Fruit fly (Drosophila melanogaster) whole organism, embryonic: ENCODE results near the gene CG17027.

Experiments
- C15 ChIP-seq: fragments of 200-800 bp; sonication (Bioruptor generic); IDR thresholded peaks from 3 replicates; pipeline ENCODE4 v1.3.6; 2022; ENCODE audit warnings: missing biosample characterization, missing genetic modification characterization
- CG11398 ChIP-seq: fragments of 200-800 bp; sonication (Bioruptor generic); optimal IDR thresholded peaks from 2 replicates; lab custom pipeline; 2016; ENCODE audit warnings: missing biosample characterization, missing genetic modification characterization
- CG12071 ChIP-seq: fragments of 200-800 bp; sonication (Bioruptor generic); optimal IDR thresholded peaks from 3 replicates; lab custom pipeline; 2018; ENCODE audit warnings: missing biosample characterization, mild to moderate bottlenecking, missing genetic modification characterization
- CG12104 ChIP-seq: fragments of 200-800 bp; sonication (Bioruptor generic); optimal IDR thresholded peaks from 3 replicates; lab custom pipeline; 2016; ENCODE audit warnings: missing biosample characterization, missing genetic modification characterization
- CG12299 ChIP-seq: fragments of 200-800 bp; sonication (Bioruptor generic); optimal IDR thresholded peaks from 2 replicates; lab custom pipeline; 2018; ENCODE audit warnings: missing biosample characterization, mild to moderate bottlenecking, missing genetic modification characterization
- CG13123 ChIP-seq: fragments of 200-800 bp; sonication (Bioruptor generic); optimal IDR thresholded peaks from 2 replicates; lab custom pipeline; 2016; ENCODE audit warnings: missing biosample characterization, missing genetic modification characterization
- CG13775 ChIP-seq: fragments of 200-800 bp; sonication (Bioruptor generic); optimal IDR thresholded peaks from 3 replicates; lab custom pipeline; 2017; ENCODE audit warnings: missing biosample characterization, mild to moderate bottlenecking, missing genetic modification characterization
- CG14050 ChIP-seq: fragments of 200-800 bp; sonication (Bioruptor generic); IDR thresholded peaks from 3 replicates; pipeline ENCODE4 v1.3.6; 2022; ENCODE audit warnings: missing biosample characterization, missing genetic modification characterization
- CG17328 ChIP-seq: fragments of 200-800 bp; sonication (Bioruptor generic); IDR thresholded peaks from 2 replicates; pipeline ENCODE4 v1.3.6; 2022; ENCODE audit warnings: missing biosample characterization, missing genetic modification characterization
- CG17385 ChIP-seq: fragments of 200-800 bp; sonication (Bioruptor generic); optimal IDR thresholded peaks from 3 replicates; lab custom pipeline; 2018; ENCODE audit warnings: missing biosample characterization, mild to moderate bottlenecking, missing genetic modification characterization
- CG17612 ChIP-seq: fragments of 200-800 bp; sonication (Bioruptor generic); IDR thresholded peaks from 2 replicates; pipeline ENCODE4 v1.3.6; 2022; ENCODE audit warnings: missing biosample characterization, missing genetic modification characterization
- CG2129 ChIP-seq: fragments of 200-800 bp; sonication (Bioruptor generic); IDR thresholded peaks from 2 replicates; pipeline ENCODE4 v1.3.6; 2022; ENCODE audit warnings: missing biosample characterization, missing genetic modification characterization; ENCODE audit not compliant: partially characterized antibody
- CG30431 ChIP-seq: fragments of 200-800 bp; sonication (Bioruptor generic); optimal IDR thresholded peaks from 2 replicates; lab custom pipeline; 2017; ENCODE audit warnings: missing biosample characterization, missing genetic modification characterization
- CG3847 ChIP-seq: fragments of 200-800 bp; sonication (Bioruptor generic); IDR thresholded peaks from 2 replicates; pipeline ENCODE4 v1.3.6; 2022; ENCODE audit warnings: missing biosample characterization, missing genetic modification characterization
- CG4360 ChIP-seq: fragments of 200-800 bp; sonication (Bioruptor generic); IDR thresholded peaks from 2 replicates; pipeline ENCODE4 v1.3.6; 2022; ENCODE audit warnings: missing biosample characterization, missing genetic modification characterization
- CG4424 ChIP-seq: fragments of 200-800 bp; sonication (Bioruptor generic); optimal IDR thresholded peaks from 3 replicates; lab custom pipeline; 2016; ENCODE audit warnings: missing biosample characterization, missing genetic modification characterization
- CG4820 ChIP-seq: fragments of 200-800 bp; sonication (Bioruptor generic); optimal IDR thresholded peaks from 3 replicates; lab custom pipeline; 2016; ENCODE audit warnings: missing biosample characterization, missing genetic modification characterization
- CG5245 ChIP-seq: fragments of 200-800 bp; sonication (Bioruptor generic); optimal IDR thresholded peaks from 3 replicates; lab custom pipeline; 2016; ENCODE audit warnings: missing biosample characterization, missing genetic modification characterization
- CG6683 ChIP-seq: fragments of 200-800 bp; sonication (Bioruptor generic); optimal IDR thresholded peaks from 2 replicates; lab custom pipeline; 2017; ENCODE audit warnings: missing biosample characterization, mild to moderate bottlenecking, missing genetic modification characterization, missing genetic modification reagents
- CG7745 ChIP-seq: fragments of 200-800 bp; sonication (Bioruptor generic); optimal IDR thresholded peaks from 2 replicates; lab custom pipeline; 2018; ENCODE audit warnings: missing biosample characterization, mild to moderate bottlenecking, missing genetic modification characterization, moderate library complexity
- CG7839 ChIP-seq: fragments of 200-800 bp; sonication (Bioruptor generic); optimal IDR thresholded peaks from 3 replicates; lab custom pipeline; 2018; ENCODE audit warnings: missing biosample characterization, mild to moderate bottlenecking, missing genetic modification characterization, moderate library complexity
- CG7928 ChIP-seq: fragments of 200-800 bp; sonication (Bioruptor generic); optimal IDR thresholded peaks from 2 replicates; lab custom pipeline; 2017; ENCODE audit warnings: missing biosample characterization, mild to moderate bottlenecking, missing genetic modification characterization
- CG7987 ChIP-seq: fragments of 200-800 bp; sonication (Bioruptor generic); optimal IDR thresholded peaks from 2 replicates; lab custom pipeline; 2018; ENCODE audit warnings: missing biosample characterization, mild to moderate bottlenecking, missing genetic modification characterization, moderate library complexity
- CG8478 ChIP-seq: fragments of >200 bp; optimal IDR thresholded peaks from 2 replicates; lab custom pipeline; 2018
- CG8924 ChIP-seq: fragments of 200-800 bp; optimal IDR thresholded peaks from 3 replicates; lab custom pipeline; 2019; ENCODE audit warnings: missing biosample characterization, mild to moderate bottlenecking, missing genetic modification characterization, moderate library complexity
- CG9609 ChIP-seq: fragments of 200-800 bp; sonication (Bioruptor generic); optimal IDR thresholded peaks from 3 replicates; lab custom pipeline; 2016; ENCODE audit warnings: missing biosample characterization, missing genetic modification characterization
- D ChIP-seq, 2 experiments: fragments of 200-800 bp in 1 of 2; fragments of >200 bp in 1 of 2; sonication (Bioruptor generic) in 1 of 2; optimal IDR thresholded peaks; 2 replicates in 1 of 2; 3 replicates in 1 of 2; lab custom pipeline; 2017; ENCODE audit warnings: mild to moderate bottlenecking in 1 of 2, missing biosample characterization in 1 of 2, missing genetic modification characterization in 1 of 2, missing genetic modification reagents in 1 of 2
- Dad ChIP-seq: fragments of 200-800 bp; sonication (Bioruptor generic); optimal IDR thresholded peaks from 3 replicates; lab custom pipeline; 2016; ENCODE audit warnings: missing biosample characterization, missing genetic modification characterization
- Dp ChIP-seq: fragments of 200-800 bp; sonication (Bioruptor generic); optimal IDR thresholded peaks from 2 replicates; lab custom pipeline; 2018; ENCODE audit warnings: missing biosample characterization, mild to moderate bottlenecking, missing genetic modification characterization, moderate library complexity
- Hmr ChIP-seq: fragments of 200-800 bp; sonication (Bioruptor generic); optimal IDR thresholded peaks from 3 replicates; lab custom pipeline; 2017; ENCODE audit warnings: mild to moderate bottlenecking, missing biosample characterization, missing genetic modification reagents, missing genetic modification characterization
- Hr39 ChIP-seq: fragments of >200 bp; optimal IDR thresholded peaks from 2 replicates; lab custom pipeline; 2017
- Hr78 ChIP-seq, 2 experiments: fragments of 200-800 bp in 1 of 2; fragments of >200 bp in 1 of 2; sonication (Bioruptor generic) in 1 of 2; optimal IDR thresholded peaks; 2 replicates each; lab custom pipeline; 2017 to 2019; ENCODE audit warnings: missing biosample characterization in 2 of 2, missing genetic modification characterization in 2 of 2, mild to moderate bottlenecking in 1 of 2, moderate library complexity in 1 of 2
- Side ChIP-seq: fragments of 200-800 bp; sonication (Bioruptor generic); optimal IDR thresholded peaks from 2 replicates; lab custom pipeline; 2016; ENCODE audit warnings: missing biosample characterization, missing genetic modification characterization
- Six4 ChIP-seq: fragments of 200-800 bp; sonication (Bioruptor generic); optimal IDR thresholded peaks from 2 replicates; lab custom pipeline; 2016; ENCODE audit warnings: missing biosample characterization, missing genetic modification characterization
- ab ChIP-seq: fragments of 200-800 bp; sonication (Bioruptor generic); optimal IDR thresholded peaks from 2 replicates; lab custom pipeline; 2016; ENCODE audit warnings: missing biosample characterization, missing genetic modification characterization
- br ChIP-seq: fragments of >200 bp; optimal IDR thresholded peaks from 2 replicates; lab custom pipeline; 2017
- chm ChIP-seq: fragments of 200-800 bp; sonication (Bioruptor generic); IDR thresholded peaks from 2 replicates; pipeline ENCODE4 v1.3.6; 2022; ENCODE audit warnings: missing biosample characterization, missing genetic modification characterization
- crol ChIP-seq: fragments of 200-800 bp; sonication (Bioruptor generic); IDR thresholded peaks from 2 replicates; pipeline ENCODE4 v1.3.6; 2022; ENCODE audit warnings: missing biosample characterization, missing genetic modification characterization
- fd64A ChIP-seq: fragments of 200-800 bp; sonication (Bioruptor generic); optimal IDR thresholded peaks from 3 replicates; lab custom pipeline; 2018; ENCODE audit warnings: missing biosample characterization, mild to moderate bottlenecking, missing genetic modification characterization
- gcm ChIP-seq: fragments of 200-800 bp; sonication (Bioruptor generic); optimal IDR thresholded peaks from 2 replicates; lab custom pipeline; 2019; ENCODE audit warnings: missing biosample characterization, mild to moderate bottlenecking, missing genetic modification characterization, moderate library complexity
- gro ChIP-seq: fragments of 200-800 bp; sonication (Bioruptor generic); optimal IDR thresholded peaks from 2 replicates; lab custom pipeline; 2016; ENCODE audit warnings: missing biosample characterization, missing genetic modification characterization
- gsb-n ChIP-seq: fragments of 200-800 bp; sonication (Bioruptor generic); optimal IDR thresholded peaks from 3 replicates; lab custom pipeline; 2018; ENCODE audit warnings: missing biosample characterization, mild to moderate bottlenecking, missing genetic modification characterization
- lola ChIP-seq, 3 experiments: fragments of >200 bp in 2 of 3; fragments of 200-800 bp in 1 of 3; sonication (Bioruptor generic) in 1 of 3; optimal IDR thresholded peaks; 2 replicates each; lab custom pipeline; 2017 to 2019; ENCODE audit warnings: missing biosample characterization in 3 of 3, missing genetic modification characterization in 3 of 3, mild to moderate bottlenecking in 1 of 3, moderate library complexity in 1 of 3
- pb ChIP-seq: fragments of 200-800 bp; sonication (Bioruptor generic); optimal IDR thresholded peaks from 3 replicates; lab custom pipeline; 2016; ENCODE audit warnings: missing biosample characterization, missing genetic modification characterization
- pfk ChIP-seq: fragments of 200-800 bp; sonication (Bioruptor generic); optimal IDR thresholded peaks from 2 replicates; lab custom pipeline; 2018; ENCODE audit warnings: missing biosample characterization, mild to moderate bottlenecking, missing genetic modification characterization, moderate library complexity
- ranshi ChIP-seq: fragments of 200-800 bp; sonication (Bioruptor generic); IDR thresholded peaks from 2 replicates; pipeline ENCODE4 v1.3.6; 2022; ENCODE audit warnings: missing biosample characterization, missing genetic modification characterization
- row ChIP-seq: fragments of 200-800 bp; sonication (Bioruptor generic); IDR thresholded peaks from 3 replicates; pipeline ENCODE4 v1.3.6; 2022; ENCODE audit warnings: missing biosample characterization, missing genetic modification characterization
- sna ChIP-seq: fragments of 200-800 bp; sonication (Bioruptor generic); IDR thresholded peaks from 2 replicates; pipeline ENCODE4 v1.3.6; 2022; ENCODE audit warnings: missing biosample characterization, missing genetic modification characterization; ENCODE audit not compliant: partially characterized antibody
- z ChIP-seq: fragments of 200-800 bp; sonication (Bioruptor generic); IDR thresholded peaks from 3 replicates; pipeline ENCODE4 v1.3.6; 2022; ENCODE audit warnings: missing biosample characterization, missing genetic modification characterization

The CG17027 gene

dm6 chr3L:16026065-16026789, 46.3 kb downstream of the CG17027 start (continued):
- TF ChIP-seq lola (GFP tag; optimal IDR thresholded peaks at IDR 0.05; lab: Kevin White, UChicago) (peak in 1 of 3 experiments; percentile 51), pfk (GFP tag; lab: Kevin White, UChicago) (peak; percentile 60), br (lab: Kevin White, UChicago) (no peak), Dad (GFP tag; lab: Kevin White, UChicago) (peak; percentile 32), CG11398 (GFP tag; lab: Kevin White, UChicago) (peak; percentile 74), CG4820 (GFP tag; lab: Kevin White, UChicago) (peak; percentile 38), CG7987 (GFP tag; lab: Kevin White, UChicago) (peak; percentile 66), Dp (GFP tag; lab: Kevin White, UChicago) (peak; percentile 15), CG12071 (GFP tag; lab: Kevin White, UChicago) (peak; percentile 59), gsb-n (peak; percentile 55), CG5245 (GFP tag; lab: Kevin White, UChicago) (no peak), crol (GFP tag; lab: Robert Waterston, UW) (peak; percentile 45; the same call in 1 of the 2 replicates), Six4 (GFP tag; lab: Kevin White, UChicago) (peak; percentile 34), row (GFP tag; lab: Robert Waterston, UW) (peak; percentile 65), CG30431 (no peak), gcm (GFP tag; lab: Kevin White, UChicago) (peak; percentile 49), CG2129 (no peak), Hmr (peak; percentile 68), CG7745 (tag; lab: Kevin White, UChicago) (peak; percentile 59), pb (GFP tag; lab: Kevin White, UChicago) (peak; percentile 22), fd64A (GFP tag; lab: Kevin White, UChicago) (peak; percentile 91), CG13775 (GFP tag; lab: Kevin White, UChicago) (peak; percentile 34), CG4360 (peak; percentile 97), z (GFP tag; lab: Robert Waterston, UW) (peak; percentile 71; the same call in 2 of the 3 replicates), C15 (GFP tag; lab: Robert Waterston, UW) (peak; percentile 11; the same call in 1 of the 3 replicates), sna (GFP tag; lab: Robert Waterston, UW) (no peak), Hr39 (lab: Kevin White, UChicago) (no peak), CG7928 (no peak), ab (no peak), CG8924 (peak; percentile 54), CG13123 (GFP tag; lab: Kevin White, UChicago) (peak; percentile 20), CG6683 (GFP tag; lab: Kevin White, UChicago) (peak; percentile 45), CG7839 (tag; lab: Kevin White, UChicago) (peak; percentile 20), CG17328 (GFP tag; lab: Robert Waterston, UW) (peak; percentile 57), ranshi (peak; percentile 35; the same call in 1 of the 2 replicates), Side (peak; percentile 68), CG9609 (peak; percentile 44), chm (GFP tag; lab: Robert Waterston, UW) (peak; percentile 87; the same call in 1 of the 2 replicates), CG12299 (tag; lab: Kevin White, UChicago) (peak; percentile 63), Hr78 (GFP tag; optimal IDR thresholded peaks at IDR 0.05; lab: Kevin White, UChicago) (no peak), CG3847 (GFP tag; lab: Robert Waterston, UW) (no peak), gro (GFP tag; lab: Kevin White, UChicago) (peak; percentile 47), CG17385 (GFP tag; lab: Kevin White, UChicago) (peak; percentile 62), D (optimal IDR thresholded peaks at IDR 0.05; lab: Kevin White, UChicago) (no peak), D (GFP tag; optimal IDR thresholded peaks at IDR 0.05; lab: Kevin White, UChicago) (peak; percentile 66), CG4424 (peak; percentile 42), CG8478 (no peak), CG12104 (GFP tag; lab: Kevin White, UChicago) (peak; percentile 0), CG14050 (peak; percentile 32; the same call in 1 of the 3 replicates), CG17612 (GFP tag; lab: Robert Waterston, UW) (no peak)
